Fruit fly (Drosophila melanogaster): ENCODE data around the gene Vps45.

- TF ChIP-seq CG12659 (GFP tag; optimal IDR thresholded peaks at IDR 0.05) (peak; percentile 90), odd (GFP tag; optimal IDR thresholded peaks at IDR 0.05) (no peak), br (optimal IDR thresholded peaks at IDR 0.05) (no peak), dati (GFP tag; IDR thresholded peaks at IDR 0.05) (no peak), pzg (GFP tag; optimal IDR thresholded peaks at IDR 0.05) (peak; percentile 100), gce (GFP tag; IDR thresholded peaks at IDR 0.05) (no peak), CTCF (GFP tag; optimal IDR thresholded peaks at IDR 0.05) (peak; percentile 45), CG3281 (GFP tag; optimal IDR thresholded peaks at IDR 0.05) (peak; percentile 42), eyg (GFP tag; optimal IDR thresholded peaks at IDR 0.05) (peak; percentile 56)
Observed at dm6 chr3R:9515860-9516344, 47.8 kb upstream of the Vps45 start, which contains the start of the genes mRpL47, CG8176 and Kdm3.

Measured in whole organism, embryonic.